Fruit fly (Drosophila melanogaster): Measurements from ENCODE around the gene Prx1.

The Prx1 gene

dm6 chr3L:15162005-15162404, 45.6 kb upstream of the Prx1 start:
- TF ChIP-seq Ets21C (GFP tag; optimal IDR thresholded peaks at IDR 0.05) (no peak), CG11294 (GFP tag; IDR thresholded peaks at IDR 0.05) (no peak), ss (GFP tag; optimal IDR thresholded peaks at IDR 0.05) (no peak)

- TF ChIP-seq Lpt (GFP tag; optimal IDR thresholded peaks at IDR 0.05) (no peak), achi (GFP tag; optimal IDR thresholded peaks at IDR 0.05) (no peak), acj6 (GFP tag; optimal IDR thresholded peaks at IDR 0.05) (no peak)
Measured at dm6 chr3L:15162988-15163387, 44.7 kb upstream of the Prx1 start.

- TF ChIP-seq achi (GFP tag; optimal IDR thresholded peaks at IDR 0.05) (peak; percentile 5), salr (GFP tag; optimal IDR thresholded peaks at IDR 0.05) (no peak), Sox15 (GFP tag; optimal IDR thresholded peaks at IDR 0.05) (no peak), CG15336 (GFP tag; IDR thresholded peaks at IDR 0.05) (no peak), Eip78C (GFP tag) (peak; percentile 54), dac (GFP tag; optimal IDR thresholded peaks at IDR 0.05) (no peak)
Measured at dm6 chr3L:15163414-15163813, 44.2 kb upstream of the Prx1 start, which contains the start of gene CG7011. Gene CG7011 (minus strand): TSS chr3L:15163628.

- no peak for TF ChIP-seq CG4318 (GFP tag; optimal IDR thresholded peaks at IDR 0.05)
- TF ChIP-seq vri (GFP tag; optimal IDR thresholded peaks at IDR 0.05) = no peak
- TF ChIP-seq CG3032 (tag; optimal IDR thresholded peaks at IDR 0.05) = no peak
- TF ChIP-seq Ets96B (tag; optimal IDR thresholded peaks at IDR 0.05) = no peak
- no peak for TF ChIP-seq CG6808 (GFP tag; optimal IDR thresholded peaks at IDR 0.05)
- TF ChIP-seq CG31627 (GFP tag; optimal IDR thresholded peaks at IDR 0.05) = no peak
- no peak for TF ChIP-seq Eip78C (GFP tag)
- TF ChIP-seq fd59A (GFP tag; optimal IDR thresholded peaks at IDR 0.05) = no peak
- TF ChIP-seq acj6 (GFP tag; optimal IDR thresholded peaks at IDR 0.05) = no peak
- no peak for TF ChIP-seq CG15336 (GFP tag; IDR thresholded peaks at IDR 0.05)
Measured at dm6 chr3L:15169010-15169409, 38.6 kb upstream of the Prx1 start.

dm6 chr3L:15169795-15170194, 37.8 kb upstream of the Prx1 start:
- TF ChIP-seq fkh (GFP tag; optimal IDR thresholded peaks at IDR 0.05) (peak; percentile 46), vri (GFP tag; optimal IDR thresholded peaks at IDR 0.05) (no peak)

dm6 chr3L:15171769-15172403, 35.8 kb upstream of the Prx1 start:
- peak; percentile 36 for TF ChIP-seq CG4318 (GFP tag; optimal IDR thresholded peaks at IDR 0.05)
- no peak for TF ChIP-seq CG3032 (tag; optimal IDR thresholded peaks at IDR 0.05)
- TF ChIP-seq Blimp-1 (GFP tag; optimal IDR thresholded peaks at IDR 0.05) = no peak
- 0 out of 3 replicates have a peak, but pooled peaks have one; percentile 17 for TF ChIP-seq CG6163 (GFP tag; IDR thresholded peaks at IDR 0.05)
- no peak for TF ChIP-seq Hr38 (GFP tag; optimal IDR thresholded peaks at IDR 0.05)
- TF ChIP-seq fd59A (GFP tag; optimal IDR thresholded peaks at IDR 0.05) = no peak
- peak; percentile 53; the same call in 1 of the 3 replicates for TF ChIP-seq eg (GFP tag; IDR thresholded peaks at IDR 0.05)
- no peak for TF ChIP-seq topi (GFP tag; optimal IDR thresholded peaks at IDR 0.05)
- TF ChIP-seq Hr39 (GFP tag; optimal IDR thresholded peaks at IDR 0.05) = no peak
- no peak for TF ChIP-seq CG11902 (GFP tag; optimal IDR thresholded peaks at IDR 0.05)
- TF ChIP-seq CG32006 (GFP tag; optimal IDR thresholded peaks at IDR 0.05) = peak; percentile 66
- TF ChIP-seq Sox102F (GFP tag; optimal IDR thresholded peaks at IDR 0.05) = no peak
- TF ChIP-seq Gug (GFP tag; IDR thresholded peaks at IDR 0.05) = peak; percentile 24; the same call in 1 of the 2 replicates
- no peak for TF ChIP-seq lz (GFP tag; optimal IDR thresholded peaks at IDR 0.05)
- peak; percentile 36 for TF ChIP-seq OdsH (GFP tag; optimal IDR thresholded peaks at IDR 0.05)
- no peak for TF ChIP-seq fkh (GFP tag; optimal IDR thresholded peaks at IDR 0.05)
- peak; percentile 65 for TF ChIP-seq Eip78C (GFP tag)
- no peak for TF ChIP-seq CG6792 (GFP tag; optimal IDR thresholded peaks at IDR 0.05)
- TF ChIP-seq ss (GFP tag; optimal IDR thresholded peaks at IDR 0.05) = no peak
- peak; percentile 42 for TF ChIP-seq svp (GFP tag)
- no peak for TF ChIP-seq CG7368 (GFP tag; optimal IDR thresholded peaks at IDR 0.05)
- peak; percentile 39 for TF ChIP-seq CG6276 (GFP tag; optimal IDR thresholded peaks at IDR 0.05)
- no peak for TF ChIP-seq CG1621 (tag; optimal IDR thresholded peaks at IDR 0.05)
- TF ChIP-seq spab (GFP tag; optimal IDR thresholded peaks at IDR 0.05) = no peak
- TF ChIP-seq Hr4 (GFP tag; optimal IDR thresholded peaks at IDR 0.05) = peak; percentile 53
- no peak for TF ChIP-seq Sox14 (GFP tag; optimal IDR thresholded peaks at IDR 0.05)
- TF ChIP-seq CG10669 (GFP tag; optimal IDR thresholded peaks at IDR 0.05) = no peak
- TF ChIP-seq CG15336 (GFP tag; IDR thresholded peaks at IDR 0.05) = peak; percentile 77
- TF ChIP-seq Eip93F (GFP tag; optimal IDR thresholded peaks at IDR 0.05) = no peak

Data from whole organism, prepupa.